Worm (Caenorhabditis elegans) whole organism, late embryonic: ENCODE data around the gene skr-13.

Experiments used
- C38D4.7 ChIP-seq: fragments of 200-800 bp; sonication (Bioruptor generic); optimal IDR thresholded peaks from 2 replicates; lab custom pipeline; 2018; ENCODE audit warnings: mild to moderate bottlenecking, missing genetic modification characterization, moderate library complexity, missing compliant biosample characterization
- ceh-30 ChIP-seq: fragments of 150-350 bp; optimal IDR thresholded peaks from 2 replicates; lab custom pipeline; 2014; ENCODE audit warnings: missing biosample characterization, missing genetic modification characterization
- ceh-6 ChIP-seq: fragments of 200-800 bp; sonication (Bioruptor generic); optimal IDR thresholded peaks from 2 replicates; lab custom pipeline; 2018; ENCODE audit warnings: mild to moderate bottlenecking, missing genetic modification characterization, missing compliant biosample characterization
- dmd-4 ChIP-seq: sonication (generic microtip); optimal IDR thresholded peaks from 2 replicates; lab custom pipeline; 2016; ENCODE audit warnings: borderline replicate concordance, missing genetic modification characterization, missing compliant biosample characterization
- elt-2 ChIP-seq: sonication (generic microtip); optimal IDR thresholded peaks from 2 replicates; lab custom pipeline; 2016; ENCODE audit warnings: missing genetic modification reagents, missing genetic modification characterization, missing compliant biosample characterization
- madf-2 ChIP-seq: sonication (generic microtip); optimal IDR thresholded peaks from 2 replicates; lab custom pipeline; 2017; ENCODE audit warnings: missing genetic modification characterization, missing compliant biosample characterization
- pha-4 ChIP-seq: fragments of 150-350 bp; optimal IDR thresholded peaks from 2 replicates; lab custom pipeline; 2018; ENCODE audit warnings: missing biosample characterization, missing genetic modification reagents, missing genetic modification characterization
- pqm-1 ChIP-seq: sonication (generic microtip); optimal IDR thresholded peaks from 2 replicates; lab custom pipeline; 2016; ENCODE audit warnings: missing genetic modification characterization, missing compliant biosample characterization

DNA sequence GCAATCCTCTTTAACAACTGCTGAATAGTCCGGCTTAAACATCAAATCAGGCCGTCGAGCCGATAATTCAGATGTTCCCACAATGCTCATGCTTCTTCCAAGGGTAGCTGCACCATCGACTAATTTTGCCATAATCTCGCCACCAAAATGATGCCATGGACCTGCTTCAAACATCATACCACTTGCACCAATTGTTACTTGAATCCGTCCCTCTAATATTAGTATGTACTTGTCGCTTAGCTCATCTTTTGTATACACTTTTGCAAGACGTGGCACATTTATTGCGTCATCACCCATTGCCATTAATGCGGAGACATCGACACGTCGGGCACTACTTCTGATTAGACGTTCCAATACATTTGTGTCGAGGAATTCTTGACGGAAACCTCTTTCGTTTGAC, 37.3 kb upstream of the skr-13 start:
- TF ChIP-seq ceh-6 (GFP tag; lab: Kevin White, UChicago) (no peak), dmd-4 (tag; lab: Kevin White, UChicago) (no peak), elt-2 (tag; lab: Kevin White, UChicago) (no peak), pha-4 (tag; lab: Kevin White, UChicago) (no peak), madf-2 (tag; lab: Kevin White, UChicago) (no peak), pqm-1 (tag; lab: Kevin White, UChicago) (no peak), ceh-30 (tag; lab: Kevin White, UChicago) (no peak), C38D4.7 (GFP tag; lab: Kevin White, UChicago) (no peak)
